Worm (Caenorhabditis elegans): Measurements from ENCODE around the gene R13A1.5.

The R13A1.5 gene

ce11 chrIV:7230935-7231334 is 39.3 kb upstream of the R13A1.5 start, which contains the start of gene D2024.4:
Gene D2024.4, plus strand, starts transcription at chrIV:7231235.
- TF ChIP-seq peb-1 (tag; optimal IDR thresholded peaks at IDR 0.05) (no peak), nhr-77 (tag; optimal IDR thresholded peaks at IDR 0.05) (no peak), blmp-1 (tag; optimal IDR thresholded peaks at IDR 0.05; ENCODE audit: insufficient read depth) (no peak), egl-27 (tag; optimal IDR thresholded peaks at IDR 0.05) (no peak), sem-4 (tag; optimal IDR thresholded peaks at IDR 0.05) (no peak), lin-11 (tag; optimal IDR thresholded peaks at IDR 0.05) (no peak)

DNA sequence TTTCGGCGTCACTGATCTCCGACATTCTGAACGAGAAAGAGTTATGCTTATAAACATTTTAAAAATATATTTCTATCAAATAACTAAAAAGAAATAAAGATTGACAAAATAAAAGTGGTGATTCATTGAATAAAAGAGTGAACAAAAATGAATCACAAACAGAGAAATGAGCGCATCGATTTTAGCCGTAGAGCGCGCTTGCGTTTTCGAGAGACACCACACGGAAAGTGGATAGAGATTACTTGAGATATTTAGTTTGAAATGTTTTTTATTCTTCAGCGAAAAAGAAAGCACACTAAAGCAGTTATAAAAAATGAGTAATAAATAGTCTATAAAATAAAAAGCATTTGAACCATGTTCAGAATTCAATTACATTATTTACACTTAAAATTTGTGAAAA is 38.6 kb upstream of the R13A1.5 start, which contains the start of gene cap-1:
Gene cap-1, minus strand, starts transcription at position 26 of the 400 bp plus-strand sequence.
- TF ChIP-seq unc-55 (GFP tag; optimal IDR thresholded peaks at IDR 0.05) (peak; percentile 88), nhr-12 (tag; optimal IDR thresholded peaks at IDR 0.05) (no peak), sma-3 (GFP tag; optimal IDR thresholded peaks at IDR 0.05) (peak; percentile 75), unc-62 (GFP tag; optimal IDR thresholded peaks at IDR 0.05) (no peak), blmp-1 (tag; optimal IDR thresholded peaks at IDR 0.05; ENCODE audit: insufficient read depth) (no peak), R02D3.7 (tag; optimal IDR thresholded peaks at IDR 0.05) (no peak), peb-1 (tag; optimal IDR thresholded peaks at IDR 0.05) (no peak), nhr-10 (tag; optimal IDR thresholded peaks at IDR 0.05) (no peak), lin-13 (GFP tag; optimal IDR thresholded peaks at IDR 0.05) (peak; percentile 75), elt-1 (tag; optimal IDR thresholded peaks at IDR 0.05) (no peak), nhr-6 (tag; optimal IDR thresholded peaks at IDR 0.05) (no peak), Y55F3AM.14 (GFP tag; optimal IDR thresholded peaks at IDR 0.05) (no peak), mbf-1 (tag; optimal IDR thresholded peaks at IDR 0.05) (no peak), crh-2 (tag; optimal IDR thresholded peaks at IDR 0.05) (peak; percentile 69), F13H6.1 (tag; optimal IDR thresholded peaks at IDR 0.05) (peak; percentile 24), C34F6.9 (tag; optimal IDR thresholded peaks at IDR 0.05) (peak; percentile 92), ceh-16 (tag; optimal IDR thresholded peaks at IDR 0.05) (no peak), fos-1 (tag; optimal IDR thresholded peaks at IDR 0.05) (peak; percentile 99), nhr-129 (tag; optimal IDR thresholded peaks at IDR 0.05) (peak; percentile 75), nhr-25 (tag; optimal IDR thresholded peaks at IDR 0.05) (peak; percentile 29), aly-2 (tag; optimal IDR thresholded peaks at IDR 0.05) (no peak), nhr-11 (tag; optimal IDR thresholded peaks at IDR 0.05) (no peak), nhr-23 (tag; optimal IDR thresholded peaks at IDR 0.05) (no peak), nhr-77 (tag; optimal IDR thresholded peaks at IDR 0.05) (no peak), dmd-4 (tag; optimal IDR thresholded peaks at IDR 0.05) (no peak), lsy-2 (tag; optimal IDR thresholded peaks at IDR 0.05) (peak; percentile 35 to 82), ZK546.5 (tag; optimal IDR thresholded peaks at IDR 0.05) (no peak), lin-11 (tag; optimal IDR thresholded peaks at IDR 0.05) (no peak), ztf-11 (tag; optimal IDR thresholded peaks at IDR 0.05) (no peak), unc-39 (tag; optimal IDR thresholded peaks at IDR 0.05) (no peak), ztf-1 (GFP tag; conservative IDR thresholded peaks at IDR 0.05) (no peak), mab-5 (tag; optimal IDR thresholded peaks at IDR 0.05) (peak; percentile 5), skn-1 (tag; optimal IDR thresholded peaks at IDR 0.05) (no peak), sma-9 (GFP tag; optimal IDR thresholded peaks at IDR 0.05) (peak; percentile 66), sma-9 (tag; optimal IDR thresholded peaks at IDR 0.05) (no peak), nhr-237 (tag; optimal IDR thresholded peaks at IDR 0.05) (no peak), lin-39 (tag; optimal IDR thresholded peaks at IDR 0.05) (no peak), ama-1 (optimal IDR thresholded peaks at IDR 0.05) (no peak), elt-3 (tag; optimal IDR thresholded peaks at IDR 0.05) (no peak), gmeb-1 (tag; optimal IDR thresholded peaks at IDR 0.05) (peak; percentile 55), egl-27 (tag; optimal IDR thresholded peaks at IDR 0.05) (no peak), ceh-82 (tag; optimal IDR thresholded peaks at IDR 0.05) (no peak), ztf-4 (tag; optimal IDR thresholded peaks at IDR 0.05) (no peak), snpc-4 (tag; optimal IDR thresholded peaks at IDR 0.05) (peak; percentile 44), zag-1 (tag; optimal IDR thresholded peaks at IDR 0.05) (no peak), alr-1 (tag; optimal IDR thresholded peaks at IDR 0.05) (no peak), nhr-21 (tag; optimal IDR thresholded peaks at IDR 0.05) (peak; percentile 6), mdl-1 (tag; optimal IDR thresholded peaks at IDR 0.05) (no peak), sem-4 (tag; optimal IDR thresholded peaks at IDR 0.05) (peak; percentile 84)

Measured in whole organism, L2 larva.